Fruit fly (Drosophila melanogaster): ENCODE data around the gene CG16721.

The CG16721 gene

DNA sequence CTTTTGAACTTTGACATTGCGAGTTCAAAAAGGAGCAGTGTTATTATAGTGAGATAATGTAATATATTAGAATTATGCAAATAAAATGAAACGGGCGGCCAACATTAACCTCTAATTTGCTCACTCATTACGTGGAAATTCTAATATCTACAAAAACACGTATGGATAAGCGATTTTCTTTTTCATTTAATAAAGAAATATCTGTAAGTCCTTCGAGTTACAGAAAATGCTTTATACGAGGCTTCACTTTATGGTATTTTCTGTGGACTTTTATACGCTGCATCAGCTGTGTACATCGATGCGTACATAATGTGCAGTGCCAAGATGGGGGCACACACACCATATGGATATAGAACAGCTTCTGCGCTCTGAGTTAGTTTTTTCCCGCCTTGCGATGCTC lies 6.3 kb downstream of the CG16721 start:
- TF ChIP-seq lilli (GFP tag; optimal IDR thresholded peaks at IDR 0.05) (no peak), tgo (GFP tag; IDR thresholded peaks at IDR 0.05) (no peak), grau (tag; optimal IDR thresholded peaks at IDR 0.05) (peak; percentile 5), Elba2 (GFP tag; optimal IDR thresholded peaks at IDR 0.05) (no peak), crol (GFP tag; IDR thresholded peaks at IDR 0.05) (no peak), sens (GFP tag) (peak; percentile 26), Opbp (GFP tag; IDR thresholded peaks at IDR 0.05; ENCODE audit: partially characterized antibody) (no peak), bsh (GFP tag; optimal IDR thresholded peaks at IDR 0.05) (peak in 1 of 2 experiments; percentile 4)

DNA sequence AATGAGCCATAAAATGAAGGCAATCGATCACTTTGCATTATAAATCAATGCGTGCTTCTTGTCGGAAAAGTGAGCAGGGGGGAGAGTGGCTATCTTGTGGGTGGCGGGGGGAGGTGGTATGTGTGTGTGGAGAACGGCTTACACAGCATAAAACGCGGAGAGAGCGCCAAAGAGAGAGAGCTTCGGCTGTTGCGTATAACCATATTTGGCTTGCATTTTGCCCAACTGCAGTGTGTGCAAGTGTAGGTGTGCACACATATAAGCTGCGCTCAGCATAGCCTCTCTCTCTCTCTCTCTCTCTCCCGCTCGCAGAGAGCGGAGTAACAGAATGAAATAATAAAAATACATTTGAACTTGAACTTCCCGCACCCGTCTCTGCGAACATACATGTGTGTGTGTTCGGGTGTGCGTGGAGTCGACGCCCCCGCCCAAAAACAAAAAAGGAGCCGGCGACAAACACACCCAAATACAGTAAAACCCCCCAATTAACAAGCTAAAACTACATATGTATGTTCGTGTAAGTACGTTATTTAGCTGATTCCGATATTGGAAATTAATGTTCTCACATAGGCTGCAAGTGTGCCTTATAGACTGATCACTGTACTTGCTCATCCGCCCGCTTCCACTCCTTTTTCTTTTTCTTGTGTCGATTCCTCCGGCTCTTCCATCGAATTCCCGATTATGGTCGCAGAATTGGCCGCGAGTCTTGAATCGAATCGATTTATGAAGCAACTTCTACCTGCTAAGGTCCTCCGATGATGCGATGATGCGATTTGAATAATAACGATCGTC lies 7.3 kb downstream of the CG16721 start:
- no peak for TF ChIP-seq mirr (GFP tag; optimal IDR thresholded peaks at IDR 0.05)
- TF ChIP-seq org-1 (GFP tag; optimal IDR thresholded peaks at IDR 0.05), result no peak
- TF ChIP-seq lab (GFP tag; optimal IDR thresholded peaks at IDR 0.05), result peak; percentile 55
- no peak for TF ChIP-seq CG3847 (GFP tag; IDR thresholded peaks at IDR 0.05)
- TF ChIP-seq CG6854 (GFP tag; optimal IDR thresholded peaks at IDR 0.05), result no peak
- TF ChIP-seq CG30431 (GFP tag; optimal IDR thresholded peaks at IDR 0.05), result no peak
- no peak for TF ChIP-seq HLH4C (GFP tag; IDR thresholded peaks at IDR 0.05; ENCODE audit: partially characterized antibody)
- TF ChIP-seq Ada2b (GFP tag; IDR thresholded peaks at IDR 0.05), result no peak
- TF ChIP-seq slp2 (GFP tag; optimal IDR thresholded peaks at IDR 0.05), result no peak
- TF ChIP-seq Fer1 (GFP tag; optimal IDR thresholded peaks at IDR 0.05), result no peak
- TF ChIP-seq pan (optimal IDR thresholded peaks at IDR 0.05), result no peak
- TF ChIP-seq pan (GFP tag; optimal IDR thresholded peaks at IDR 0.05 in 1 of 2, IDR thresholded peaks at IDR 0.05 in 1 of 2), result no peak
- no peak for TF ChIP-seq vfl (GFP tag; optimal IDR thresholded peaks at IDR 0.05)
- TF ChIP-seq tx (GFP tag; optimal IDR thresholded peaks at IDR 0.05), result no peak
- TF ChIP-seq tll (GFP tag; optimal IDR thresholded peaks at IDR 0.05), result no peak
- TF ChIP-seq crol (GFP tag; IDR thresholded peaks at IDR 0.05), result peak; percentile 97
- no peak for TF ChIP-seq CG11398 (GFP tag; optimal IDR thresholded peaks at IDR 0.05)
- TF ChIP-seq stc (GFP tag; IDR thresholded peaks at IDR 0.05), result no peak
- peak; percentile 62; the same call in 2 of the 3 replicates for TF ChIP-seq row (GFP tag; IDR thresholded peaks at IDR 0.05)
- peak in 1 of 2 experiments; percentile 7 for TF ChIP-seq dpn (GFP tag; optimal IDR thresholded peaks at IDR 0.05)
- no peak for TF ChIP-seq NfI (GFP tag; optimal IDR thresholded peaks at IDR 0.05)
- peak; percentile 77; the same call in 2 of the 3 replicates for TF ChIP-seq zfh1 (GFP tag; IDR thresholded peaks at IDR 0.05)
- peak; percentile 22 for TF ChIP-seq HLHmδ (GFP tag; optimal IDR thresholded peaks at IDR 0.05)
- no peak for TF ChIP-seq CG15011 (GFP tag; optimal IDR thresholded peaks at IDR 0.05)
- no peak for TF ChIP-seq CG4404 (GFP tag; IDR thresholded peaks at IDR 0.05)
- TF ChIP-seq sd (tag; optimal IDR thresholded peaks at IDR 0.05), result no peak
- no peak for TF ChIP-seq NK7.1 (GFP tag; optimal IDR thresholded peaks at IDR 0.05)
- TF ChIP-seq CG11560 (tag; IDR thresholded peaks at IDR 0.05), result no peak
- peak; percentile 1 for TF ChIP-seq Side (GFP tag; optimal IDR thresholded peaks at IDR 0.05)
- 0 out of 3 replicates have a peak, but pooled peaks have one; percentile 20 for TF ChIP-seq CG11695 (GFP tag; IDR thresholded peaks at IDR 0.05)
- no peak for TF ChIP-seq CG1792 (GFP tag; optimal IDR thresholded peaks at IDR 0.05)
- TF ChIP-seq tgo (GFP tag; IDR thresholded peaks at IDR 0.05), result no peak
- TF ChIP-seq salm (tag; optimal IDR thresholded peaks at IDR 0.05), result no peak
- 0 out of 2 replicates have a peak, but pooled peaks have one; percentile 31 for TF ChIP-seq ttk (GFP tag; IDR thresholded peaks at IDR 0.05)
- TF ChIP-seq CG2120 (GFP tag; optimal IDR thresholded peaks at IDR 0.05), result peak; percentile 0
- TF ChIP-seq Bdp1 (GFP tag; optimal IDR thresholded peaks at IDR 0.05), result no peak
- no peak for TF ChIP-seq gt (GFP tag; IDR thresholded peaks at IDR 0.05)
- no peak for TF ChIP-seq hkb (optimal IDR thresholded peaks at IDR 0.05)
- 0 out of 2 replicates have a peak, but pooled peaks have one; percentile 29 for TF ChIP-seq hkb (GFP tag; IDR thresholded peaks at IDR 0.05)
- TF ChIP-seq CG16863 (GFP tag; optimal IDR thresholded peaks at IDR 0.05), result peak; percentile 3
- TF ChIP-seq Lpt (GFP tag; optimal IDR thresholded peaks at IDR 0.05), result no peak
- TF ChIP-seq sqz (GFP tag; optimal IDR thresholded peaks at IDR 0.05), result no peak
- peak; percentile 48 to 53 for TF ChIP-seq bsh (GFP tag; optimal IDR thresholded peaks at IDR 0.05)
- TF ChIP-seq CG3163 (GFP tag; optimal IDR thresholded peaks at IDR 0.05), result no peak
